Worm (Caenorhabditis elegans) whole organism, young adult: ENCODE results near the gene sri-67.

Experiments
- D2030.7 ChIP-seq: fragments of 200-800 bp; sonication (Bioruptor generic); IDR thresholded peaks from 2 replicates; pipeline ENCODE4 v1.3.6; 2022; ENCODE audit warnings: missing genetic modification reagents, missing genetic modification characterization, missing compliant biosample characterization
- F23B12.7 ChIP-seq: sonication (generic microtip); optimal IDR thresholded peaks from 2 replicates; lab custom pipeline; 2017; ENCODE audit warnings: missing genetic modification characterization, mild to moderate bottlenecking, missing compliant biosample characterization, antibody characterized with exemption, moderate library complexity; ENCODE audit not compliant: insufficient read depth
- K12H6.12 ChIP-seq: fragments of 200-800 bp; sonication (Bioruptor generic); optimal IDR thresholded peaks from 2 replicates; lab custom pipeline; 2018; ENCODE audit warnings: mild to moderate bottlenecking, missing genetic modification characterization, missing compliant biosample characterization
- ama-1 ChIP-seq, 3 experiments: fragments of 150-350 bp in 1 of 3; sonication (generic microtip) in 2 of 3; optimal IDR thresholded peaks; 2 replicates each; lab custom pipeline; 2014 to 2018; ENCODE audit warnings: missing biosample characterization in 2 of 3, missing genetic modification characterization in 2 of 3, missing genetic modification reagents in 2 of 3
- aptf-2 ChIP-seq: fragments of 200-800 bp; sonication (Bioruptor generic); conservative IDR thresholded peaks from 2 replicates; pipeline ENCODE4 v1.3.6; 2022; ENCODE audit warnings: missing genetic modification reagents, missing genetic modification characterization, missing compliant biosample characterization
- chd-7 ChIP-seq: sonication (generic microtip); optimal IDR thresholded peaks from 2 replicates; lab custom pipeline; 2016; ENCODE audit warnings: mild to moderate bottlenecking, missing genetic modification characterization, moderate library complexity, missing compliant biosample characterization
- dpl-1 ChIP-seq: fragments of 150-350 bp; optimal IDR thresholded peaks from 2 replicates; lab custom pipeline; 2014; ENCODE audit warnings: missing biosample characterization, missing genetic modification reagents, missing genetic modification characterization
- hsf-1 ChIP-seq: fragments of 200-800 bp; sonication (Bioruptor generic); IDR thresholded peaks from 2 replicates; pipeline ENCODE4 v1.3.6; 2022; ENCODE audit warnings: missing genetic modification reagents, missing genetic modification characterization, missing compliant biosample characterization
- ztf-22 ChIP-seq: fragments of 200-800 bp; sonication (Bioruptor generic); optimal IDR thresholded peaks from 2 replicates; lab custom pipeline; 2018; ENCODE audit warnings: mild to moderate bottlenecking, missing genetic modification characterization, moderate library complexity, missing compliant biosample characterization

ce11 chrV:20004385-20004784, 16.6 kb downstream of the sri-67 start, which contains the start of gene unc-51:
- TF ChIP-seq chd-7 (tag; lab: Kevin White, UChicago) (no peak), hsf-1 (GFP tag; lab: Robert Waterston, UW) (no peak), dpl-1 (no peak), ztf-22 (GFP tag; lab: Kevin White, UChicago) (no peak), ama-1 (optimal IDR thresholded peaks at IDR 0.05; lab: Kevin White, UChicago) (no peak), ama-1 (GFP tag; optimal IDR thresholded peaks at IDR 0.05; lab: Kevin White, UChicago) (no peak), K12H6.12 (tag; lab: Kevin White, UChicago) (no peak), aptf-2 (GFP tag; lab: Robert Waterston, UW) (no peak), D2030.7 (GFP tag; lab: Robert Waterston, UW) (no peak), F23B12.7 (tag; lab: Kevin White, UChicago) (no peak)
